Worm (Caenorhabditis elegans): ENCODE measurements around the gene srg-30.

ce11 chrV:6685963-6686362 is 32.2 kb downstream of the srg-30 start:
- TF ChIP-seq ama-1 (optimal IDR thresholded peaks at IDR 0.05) (no peak), ceh-36 (tag; optimal IDR thresholded peaks at IDR 0.05) (no peak), flt-1 (GFP tag; IDR thresholded peaks at IDR 0.05) (no peak), pes-1 (GFP tag; IDR thresholded peaks at IDR 0.05) (no peak), ets-7 (tag; optimal IDR thresholded peaks at IDR 0.05) (no peak), tbx-11 (GFP tag; IDR thresholded peaks at IDR 0.05) (no peak), scrt-1 (GFP tag; IDR thresholded peaks at IDR 0.05) (no peak), tra-4 (tag; optimal IDR thresholded peaks at IDR 0.05) (no peak), F13C5.2 (tag; optimal IDR thresholded peaks at IDR 0.05) (no peak)

Measured in whole organism, early embryonic.